Fruit fly (Drosophila melanogaster) whole organism, embryonic: Measurements from ENCODE around the gene PGAP2.

Source experiments
- Bteb2 ChIP-seq: fragments of 200-800 bp; sonication (Bioruptor generic); optimal IDR thresholded peaks from 2 replicates; lab custom pipeline; 2016; ENCODE audit warnings: missing biosample characterization, missing genetic modification characterization
- CG10267 ChIP-seq: fragments of 200-800 bp; sonication (Bioruptor generic); optimal IDR thresholded peaks from 2 replicates; lab custom pipeline; 2018; ENCODE audit warnings: missing biosample characterization, mild to moderate bottlenecking, missing genetic modification characterization, moderate library complexity
- CG12942 ChIP-seq: fragments of 200-800 bp; sonication (Bioruptor generic); optimal IDR thresholded peaks from 3 replicates; lab custom pipeline; 2016; ENCODE audit warnings: missing biosample characterization, missing genetic modification characterization
- CG14050 ChIP-seq: fragments of 200-800 bp; sonication (Bioruptor generic); IDR thresholded peaks from 3 replicates; pipeline ENCODE4 v1.3.6; 2022; ENCODE audit warnings: missing biosample characterization, missing genetic modification characterization
- CG15073 ChIP-seq: fragments of 200-800 bp; sonication (Bioruptor generic); optimal IDR thresholded peaks from 2 replicates; lab custom pipeline; 2016; ENCODE audit warnings: missing biosample characterization, missing genetic modification characterization
- CG15479 ChIP-seq: fragments of 200-800 bp; sonication (Bioruptor generic); optimal IDR thresholded peaks from 3 replicates; lab custom pipeline; 2019; ENCODE audit warnings: missing biosample characterization, mild to moderate bottlenecking, missing genetic modification characterization, moderate library complexity
- CG2120 ChIP-seq: fragments of 200-800 bp; sonication (Bioruptor generic); optimal IDR thresholded peaks from 3 replicates; lab custom pipeline; 2016; ENCODE audit warnings: missing biosample characterization, missing genetic modification characterization
- CG33213 ChIP-seq: fragments of 200-800 bp; sonication (Bioruptor generic); optimal IDR thresholded peaks from 3 replicates; lab custom pipeline; 2016; ENCODE audit warnings: missing biosample characterization, missing genetic modification characterization
- CG34422 ChIP-seq: fragments of 200-800 bp; sonication (Bioruptor generic); IDR thresholded peaks from 3 replicates; pipeline ENCODE4 v1.3.6; 2022; ENCODE audit warnings: missing biosample characterization, missing genetic modification characterization
- CG4820 ChIP-seq: fragments of 200-800 bp; sonication (Bioruptor generic); optimal IDR thresholded peaks from 3 replicates; lab custom pipeline; 2016; ENCODE audit warnings: missing biosample characterization, missing genetic modification characterization
- CG7357 ChIP-seq: fragments of 200-800 bp; sonication (Bioruptor generic); IDR thresholded peaks from 3 replicates; pipeline ENCODE4 v1.3.6; 2022; ENCODE audit warnings: missing biosample characterization, missing genetic modification characterization
- CG7839 ChIP-seq: fragments of 200-800 bp; sonication (Bioruptor generic); optimal IDR thresholded peaks from 3 replicates; lab custom pipeline; 2018; ENCODE audit warnings: missing biosample characterization, mild to moderate bottlenecking, missing genetic modification characterization, moderate library complexity
- CG8388 ChIP-seq: fragments of 200-800 bp; sonication (Bioruptor generic); optimal IDR thresholded peaks from 2 replicates; lab custom pipeline; 2019; ENCODE audit warnings: missing biosample characterization, mild to moderate bottlenecking, missing genetic modification characterization, moderate library complexity
- CG9932 ChIP-seq: fragments of 200-800 bp; sonication (Bioruptor generic); IDR thresholded peaks from 2 replicates; pipeline ENCODE4 v1.3.6; 2022; ENCODE audit warnings: missing biosample characterization, missing genetic modification characterization
- HLH4C ChIP-seq: fragments of 200-800 bp; sonication (Bioruptor generic); IDR thresholded peaks from 3 replicates; pipeline ENCODE4 v1.3.6; 2022; ENCODE audit warnings: missing biosample characterization, missing genetic modification characterization; ENCODE audit not compliant: partially characterized antibody
- HLH54F ChIP-seq: fragments of 200-800 bp; sonication (Bioruptor generic); optimal IDR thresholded peaks from 3 replicates; lab custom pipeline; 2016; ENCODE audit warnings: missing biosample characterization, missing genetic modification characterization
- MBD-R2 ChIP-seq: fragments of 200-800 bp; sonication (Bioruptor generic); IDR thresholded peaks from 2 replicates; pipeline ENCODE4 v1.3.6; 2022; ENCODE audit warnings: missing biosample characterization, missing genetic modification characterization
- MESR4 ChIP-seq: fragments of 200-800 bp; sonication (Bioruptor generic); optimal IDR thresholded peaks from 2 replicates; lab custom pipeline; 2018; ENCODE audit warnings: missing biosample characterization, mild to moderate bottlenecking, missing genetic modification characterization, moderate library complexity
- Pdp1 ChIP-seq, 2 experiments: fragments of 200-800 bp; sonication (Bioruptor generic); optimal IDR thresholded peaks; 3 replicates each; lab custom pipeline; 2016; ENCODE audit warnings: missing biosample characterization in 2 of 2, missing genetic modification characterization in 2 of 2, mild to moderate bottlenecking in 1 of 2, moderate library complexity in 1 of 2
- Sry-δ ChIP-seq: fragments of 200-800 bp; sonication (Bioruptor generic); optimal IDR thresholded peaks from 2 replicates; lab custom pipeline; 2016; ENCODE audit warnings: missing biosample characterization, missing genetic modification characterization
- Taf1 ChIP-seq: fragments of 200-800 bp; sonication (Bioruptor generic); IDR thresholded peaks from 2 replicates; pipeline ENCODE4 v1.3.6; 2022; ENCODE audit warnings: missing biosample characterization, missing genetic modification characterization
- Xrp1 ChIP-seq: fragments of 200-800 bp; sonication (Bioruptor generic); IDR thresholded peaks from 2 replicates; pipeline ENCODE4 v1.3.6; 2022; ENCODE audit warnings: missing biosample characterization, missing genetic modification characterization
- YL-1 ChIP-seq: fragments of 200-800 bp; sonication (Bioruptor generic); optimal IDR thresholded peaks from 3 replicates; lab custom pipeline; 2017; ENCODE audit warnings: missing biosample characterization, mild to moderate bottlenecking, missing genetic modification characterization
- ato ChIP-seq: fragments of 200-800 bp; sonication (Bioruptor generic); IDR thresholded peaks from 2 replicates; pipeline ENCODE4 v1.3.6; 2022; ENCODE audit warnings: missing biosample characterization, missing genetic modification characterization; ENCODE audit not compliant: partially characterized antibody
- btn ChIP-seq: fragments of 200-800 bp; sonication (Bioruptor generic); optimal IDR thresholded peaks from 2 replicates; lab custom pipeline; 2016; ENCODE audit warnings: missing biosample characterization, missing genetic modification characterization
- cg ChIP-seq: fragments of 200-800 bp; sonication (Bioruptor generic); optimal IDR thresholded peaks from 3 replicates; lab custom pipeline; 2019; ENCODE audit warnings: missing biosample characterization, mild to moderate bottlenecking, missing genetic modification characterization, moderate library complexity
- chinmo ChIP-seq: fragments of 200-800 bp; sonication (Bioruptor generic); IDR thresholded peaks from 4 replicates; pipeline ENCODE4 v1.3.6; 2022; ENCODE audit warnings: missing biosample characterization, missing genetic modification characterization; ENCODE audit not compliant: partially characterized antibody
- ci ChIP-seq: fragments of 200-800 bp; sonication (Bioruptor generic); IDR thresholded peaks from 3 replicates; pipeline ENCODE4 v1.3.6; 2022; ENCODE audit warnings: missing biosample characterization, missing genetic modification characterization
- crp ChIP-seq, 2 experiments: fragments of 200-800 bp; sonication (Bioruptor generic); optimal IDR thresholded peaks; 2 replicates in 1 of 2; 3 replicates in 1 of 2; lab custom pipeline; 2017; ENCODE audit warnings: missing biosample characterization in 2 of 2, missing genetic modification characterization in 2 of 2, mild to moderate bottlenecking in 1 of 2, moderate library complexity in 1 of 2
- gfzf ChIP-seq: fragments of 200-800 bp; sonication (Bioruptor generic); optimal IDR thresholded peaks from 2 replicates; lab custom pipeline; 2016; ENCODE audit warnings: missing biosample characterization, mild to moderate bottlenecking, missing genetic modification characterization, moderate library complexity
- jing ChIP-seq: fragments of 200-800 bp; sonication (Bioruptor generic); optimal IDR thresholded peaks from 2 replicates; lab custom pipeline; 2018; ENCODE audit warnings: missing biosample characterization, mild to moderate bottlenecking, missing genetic modification characterization
- luna ChIP-seq: fragments of 200-800 bp; sonication (Bioruptor generic); optimal IDR thresholded peaks from 2 replicates; lab custom pipeline; 2016; ENCODE audit warnings: missing biosample characterization, missing genetic modification characterization
- mirr ChIP-seq: fragments of 200-800 bp; sonication (Bioruptor generic); optimal IDR thresholded peaks from 3 replicates; lab custom pipeline; 2018; ENCODE audit warnings: missing biosample characterization, mild to moderate bottlenecking, missing genetic modification characterization
- nom ChIP-seq: fragments of 200-800 bp; sonication (Bioruptor generic); optimal IDR thresholded peaks from 2 replicates; lab custom pipeline; 2017; ENCODE audit warnings: missing biosample characterization, missing genetic modification characterization, mild to moderate bottlenecking, moderate library complexity, missing genetic modification reagents
- odd ChIP-seq: fragments of 200-800 bp; sonication (Bioruptor generic); optimal IDR thresholded peaks from 2 replicates; lab custom pipeline; 2017; ENCODE audit warnings: missing biosample characterization, mild to moderate bottlenecking, missing genetic modification characterization
- prd ChIP-seq, 3 experiments: fragments of >200 bp in 2 of 3; fragments of 200-800 bp in 1 of 3; sonication (Bioruptor generic) in 1 of 3; optimal IDR thresholded peaks in 2 of 3; IDR thresholded peaks in 1 of 3; 2 replicates in 2 of 3; 3 replicates in 1 of 3; pipeline versions ENCODE4 v1.3.6 to Lab custom; 2017 to 2022; ENCODE audit warnings: missing biosample characterization in 1 of 3, missing genetic modification characterization in 1 of 3
- pzg ChIP-seq: fragments of 200-800 bp; sonication (Bioruptor generic); optimal IDR thresholded peaks from 3 replicates; lab custom pipeline; 2018; ENCODE audit warnings: missing biosample characterization, mild to moderate bottlenecking, missing genetic modification characterization, moderate library complexity
- ranshi ChIP-seq: fragments of 200-800 bp; sonication (Bioruptor generic); IDR thresholded peaks from 2 replicates; pipeline ENCODE4 v1.3.6; 2022; ENCODE audit warnings: missing biosample characterization, missing genetic modification characterization
- rib ChIP-seq: fragments of 200-800 bp; sonication (Bioruptor generic); IDR thresholded peaks from 2 replicates; pipeline ENCODE4 v1.3.6; 2022; ENCODE audit warnings: missing biosample characterization, missing genetic modification characterization
- sim ChIP-seq: fragments of 200-800 bp; sonication (Bioruptor generic); IDR thresholded peaks from 2 replicates; pipeline ENCODE4 v1.3.6; 2022; ENCODE audit warnings: missing biosample characterization, missing genetic modification characterization
- slp2 ChIP-seq: fragments of 200-800 bp; sonication (Bioruptor generic); optimal IDR thresholded peaks from 2 replicates; lab custom pipeline; 2016; ENCODE audit warnings: missing biosample characterization, missing genetic modification characterization
- sob ChIP-seq: fragments of 200-800 bp; sonication (Bioruptor generic); IDR thresholded peaks from 2 replicates; pipeline ENCODE4 v1.3.6; 2022; ENCODE audit warnings: missing biosample characterization, missing genetic modification characterization
- sqz ChIP-seq: fragments of 200-800 bp; sonication (Bioruptor generic); optimal IDR thresholded peaks from 3 replicates; lab custom pipeline; 2018; ENCODE audit warnings: missing biosample characterization, mild to moderate bottlenecking, missing genetic modification characterization
- ssp ChIP-seq: fragments of 200-800 bp; sonication (Bioruptor generic); IDR thresholded peaks from 2 replicates; pipeline ENCODE4 v1.3.6; 2022; ENCODE audit warnings: missing biosample characterization, missing genetic modification characterization
- tll ChIP-seq, 2 experiments: fragments of 200-800 bp in 1 of 2; fragments of >200 bp in 1 of 2; sonication (Bioruptor generic) in 1 of 2; optimal IDR thresholded peaks; 2 replicates each; lab custom pipeline; 2017 to 2019; ENCODE audit warnings: missing biosample characterization in 2 of 2, missing genetic modification characterization in 2 of 2, mild to moderate bottlenecking in 1 of 2, moderate library complexity in 1 of 2
- trh ChIP-seq: fragments of 200-800 bp; sonication (Bioruptor generic); optimal IDR thresholded peaks from 2 replicates; lab custom pipeline; 2016; ENCODE audit warnings: missing biosample characterization, missing genetic modification characterization
- wdn ChIP-seq: fragments of 200-800 bp; sonication (Bioruptor generic); IDR thresholded peaks from 2 replicates; pipeline ENCODE4 v1.3.6; 2022; ENCODE audit warnings: missing biosample characterization, missing genetic modification characterization

Gene PGAP2

DNA sequence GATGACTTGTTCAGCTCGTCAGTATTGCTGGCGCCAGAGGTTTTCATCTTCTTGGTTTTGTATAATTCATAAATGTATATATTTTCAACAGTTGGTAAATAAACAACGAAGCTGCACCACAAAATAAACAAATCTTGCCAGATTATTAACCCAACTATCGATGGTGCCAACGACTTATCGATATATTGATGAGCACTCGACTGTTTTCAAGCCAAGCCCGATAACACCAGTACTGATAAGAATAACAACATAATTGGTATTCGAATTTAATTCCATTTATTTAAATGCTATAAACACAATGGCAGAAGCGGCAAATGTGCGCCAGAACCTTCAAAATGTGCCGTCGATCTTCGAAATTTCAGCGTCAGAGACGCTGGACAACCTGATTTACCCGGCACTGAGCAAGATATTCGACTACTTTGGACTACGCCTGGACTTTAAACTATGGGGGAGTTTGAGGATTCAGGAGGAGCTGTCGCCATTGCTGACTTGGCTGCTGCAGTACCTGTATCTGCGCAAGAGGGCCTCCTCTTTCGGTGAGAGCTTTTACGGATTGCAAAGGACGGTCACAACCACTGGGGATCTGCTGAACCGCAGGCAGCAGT is 3.4 kb downstream of the PGAP2 start, which contains the start of the genes Saf6 and Pex12 (continued):
- TF ChIP-seq CG4820 (GFP tag; lab: Kevin White, UChicago) (no peak), YL-1 (GFP tag; lab: Kevin White, UChicago) (peak; percentile 7), Xrp1 (GFP tag; lab: Robert Waterston, UW) (peak; percentile 6; the same call in 1 of the 2 replicates), Taf1 (no peak), ranshi (GFP tag; lab: Robert Waterston, UW) (no peak)
- TF ChIP-seq, all 482 proteins: peak for 66

DNA sequence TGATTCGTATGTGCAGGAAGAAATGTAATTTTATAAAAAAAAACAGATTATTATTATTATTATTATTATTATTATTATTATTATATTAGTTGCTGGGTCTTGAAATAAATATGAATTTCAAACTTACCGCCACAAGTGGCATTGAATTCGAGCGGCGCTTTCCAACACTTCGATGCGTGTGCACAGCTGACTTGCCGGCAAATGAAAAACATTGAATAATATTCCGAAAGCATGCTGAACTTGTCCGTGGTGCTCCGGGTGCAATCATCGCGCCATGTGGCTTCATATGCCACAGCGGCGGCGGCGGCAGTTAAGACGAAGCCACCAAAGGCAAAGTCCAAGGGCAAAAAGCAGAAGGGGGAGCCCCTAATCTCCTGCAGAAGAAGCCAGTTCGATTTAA is 7.9 kb downstream of the PGAP2 start, which contains the start of gene Dbp21E2:
Dbp21E2 (plus strand) TSS at position 180 of the 400 bp plus-strand sequence.
- TF ChIP-seq CG12942 (GFP tag; lab: Kevin White, UChicago) (no peak), CG33213 (GFP tag; lab: Kevin White, UChicago) (no peak), mirr (GFP tag; lab: Kevin White, UChicago) (no peak), pzg (GFP tag; lab: Kevin White, UChicago) (peak; percentile 24), tll (GFP tag; optimal IDR thresholded peaks at IDR 0.05; lab: Kevin White, UChicago) (no peak), CG14050 (no peak), sob (GFP tag; lab: Robert Waterston, UW) (no peak), HLH4C (GFP tag; lab: Robert Waterston, UW) (no peak), sim (GFP tag; lab: Robert Waterston, UW) (no peak), prd (optimal IDR thresholded peaks at IDR 0.05; lab: Kevin White, UChicago) (no peak), prd (GFP tag; IDR thresholded peaks at IDR 0.05; lab: Robert Waterston, UW) (no peak), CG9932 (GFP tag; lab: Robert Waterston, UW) (no peak), ci (peak; percentile 13; the same call in 1 of the 3 replicates), crp (GFP tag; optimal IDR thresholded peaks at IDR 0.05; lab: Kevin White, UChicago) (peak in 1 of 2 experiments; percentile 84), ssp (GFP tag; lab: Robert Waterston, UW) (no peak), MBD-R2 (GFP tag; lab: Robert Waterston, UW) (peak; percentile 74), ranshi (GFP tag; lab: Robert Waterston, UW) (no peak), CG7357 (GFP tag; lab: Robert Waterston, UW) (no peak), cg (GFP tag; lab: Kevin White, UChicago) (no peak), sqz (no peak), Pdp1 (GFP tag; optimal IDR thresholded peaks at IDR 0.05; lab: Kevin White, UChicago) (peak in 1 of 2 experiments; percentile 87), CG34422 (GFP tag; lab: Robert Waterston, UW) (peak; percentile 34; the same call in 1 of the 3 replicates), Bteb2 (GFP tag; lab: Kevin White, UChicago) (no peak), jing (GFP tag; lab: Kevin White, UChicago) (no peak), CG15479 (GFP tag; lab: Kevin White, UChicago) (no peak), luna (no peak), CG7839 (tag; lab: Kevin White, UChicago) (no peak), CG10267 (peak; percentile 83), rib (GFP tag; lab: Robert Waterston, UW) (no peak), MESR4 (peak; percentile 38), CG2120 (GFP tag; lab: Kevin White, UChicago) (peak; percentile 1), trh (no peak), Sry-δ (GFP tag; lab: Kevin White, UChicago) (no peak), HLH54F (no peak), chinmo (GFP tag; lab: Robert Waterston, UW) (0 out of 4 replicates have a peak, but pooled peaks have one; percentile 6), wdn (GFP tag; lab: Robert Waterston, UW) (no peak), odd (GFP tag; lab: Kevin White, UChicago) (no peak), CG8388 (no peak), gfzf (GFP tag; lab: Kevin White, UChicago) (no peak), nom (GFP tag; lab: Kevin White, UChicago) (no peak), btn (GFP tag; lab: Kevin White, UChicago) (no peak), slp2 (GFP tag; lab: Kevin White, UChicago) (no peak), ato (GFP tag; lab: Robert Waterston, UW) (no peak), CG15073 (GFP tag; lab: Kevin White, UChicago) (no peak)
